Worm (Caenorhabditis elegans) whole organism, L4/young adult: ENCODE data around the gene Y42G9A.1.

ENCODE experiments used
- W03F9.2 ChIP-seq: fragments of 150-350 bp; optimal IDR thresholded peaks from 2 replicates; lab custom pipeline; 2014; ENCODE audit warnings: missing biosample characterization, missing genetic modification characterization
- him-1 ChIP-seq: sonication (generic microtip); optimal IDR thresholded peaks from 2 replicates; lab custom pipeline; 2016; ENCODE audit warnings: missing genotype, missing genetic modification reagents, missing genetic modification characterization, missing compliant biosample characterization

ce11 chrIII:6139932-6140612 lies 9.7 kb upstream of the Y42G9A.1 start:
- peak; percentile 65 for TF ChIP-seq him-1 (tag; lab: Kevin White, UChicago)
- peak; percentile 12 for TF ChIP-seq W03F9.2 (tag; lab: Kevin White, UChicago)
